Fruit fly (Drosophila melanogaster): ENCODE measurements around the gene ND-23.

- TF ChIP-seq Vsx2 (GFP tag; optimal IDR thresholded peaks at IDR 0.05; ENCODE audit: partially characterized antibody) (no peak), usp (GFP tag; optimal IDR thresholded peaks at IDR 0.05) (no peak), Mio (GFP tag; optimal IDR thresholded peaks at IDR 0.05) (no peak), OdsH (GFP tag; optimal IDR thresholded peaks at IDR 0.05) (no peak), CrebA (GFP tag; optimal IDR thresholded peaks at IDR 0.05; ENCODE audit: borderline replicate concordance) (no peak), Hr78 (GFP tag; optimal IDR thresholded peaks at IDR 0.05) (no peak), HLH106 (tag; optimal IDR thresholded peaks at IDR 0.05) (peak; percentile 19), br (GFP tag; optimal IDR thresholded peaks at IDR 0.05) (no peak), Sp1 (GFP tag; optimal IDR thresholded peaks at IDR 0.05) (peak; percentile 8), h (GFP tag; optimal IDR thresholded peaks at IDR 0.05) (peak; percentile 10)
Observed at dm6 chr3R:15803502-15804461, 33.1 kb downstream of the ND-23 start, which contains the start of gene alpha-Man-IIb.
